Fruit fly (Drosophila melanogaster) whole organism, embryonic: Measurements from ENCODE around the gene CG13801.

Experiments
- Atf6 ChIP-seq: fragments of 200-800 bp; sonication (Bioruptor generic); IDR thresholded peaks from 2 replicates; pipeline ENCODE4 v1.3.6; 2022; ENCODE audit warnings: missing biosample characterization, missing genetic modification characterization
- C15 ChIP-seq: fragments of 200-800 bp; sonication (Bioruptor generic); IDR thresholded peaks from 3 replicates; pipeline ENCODE4 v1.3.6; 2022; ENCODE audit warnings: missing biosample characterization, missing genetic modification characterization
- CG11723 ChIP-seq: fragments of 200-800 bp; sonication (Bioruptor generic); optimal IDR thresholded peaks from 2 replicates; lab custom pipeline; 2017; ENCODE audit warnings: missing biosample characterization, mild to moderate bottlenecking, missing genetic modification characterization
- CG12659 ChIP-seq: fragments of 200-800 bp; sonication (Bioruptor generic); optimal IDR thresholded peaks from 3 replicates; lab custom pipeline; 2017; ENCODE audit warnings: mild to moderate bottlenecking, missing biosample characterization, missing genetic modification reagents, missing genetic modification characterization
- CG13287 ChIP-seq: fragments of 200-800 bp; sonication (Bioruptor generic); IDR thresholded peaks from 2 replicates; pipeline ENCODE4 v1.3.6; 2022; ENCODE audit warnings: missing biosample characterization, missing genetic modification characterization; ENCODE audit not compliant: partially characterized antibody
- CG15269 ChIP-seq: fragments of 200-800 bp; sonication (Bioruptor generic); optimal IDR thresholded peaks from 2 replicates; lab custom pipeline; 2018; ENCODE audit warnings: missing biosample characterization, mild to moderate bottlenecking, missing genetic modification characterization, moderate library complexity
- CG15514 ChIP-seq: fragments of 200-800 bp; sonication (Bioruptor generic); optimal IDR thresholded peaks from 3 replicates; lab custom pipeline; 2017; ENCODE audit warnings: missing biosample characterization, missing genetic modification characterization, mild to moderate bottlenecking, moderate library complexity, missing genetic modification reagents
- CG16779 ChIP-seq: fragments of 200-800 bp; sonication (Bioruptor generic); IDR thresholded peaks from 2 replicates; pipeline ENCODE4 v1.3.6; 2022; ENCODE audit warnings: missing biosample characterization, missing genetic modification characterization
- CG17568 ChIP-seq: fragments of 200-800 bp; sonication (Bioruptor generic); optimal IDR thresholded peaks from 2 replicates; lab custom pipeline; 2018; ENCODE audit warnings: missing biosample characterization, mild to moderate bottlenecking, missing genetic modification characterization, moderate library complexity
- CG2129 ChIP-seq: fragments of 200-800 bp; sonication (Bioruptor generic); IDR thresholded peaks from 2 replicates; pipeline ENCODE4 v1.3.6; 2022; ENCODE audit warnings: missing biosample characterization, missing genetic modification characterization; ENCODE audit not compliant: partially characterized antibody
- CG2199 ChIP-seq: fragments of 200-800 bp; sonication (Bioruptor generic); IDR thresholded peaks from 3 replicates; pipeline ENCODE4 v1.3.6; 2022; ENCODE audit warnings: missing biosample characterization, missing genetic modification characterization
- CG2712 ChIP-seq: fragments of 200-800 bp; optimal IDR thresholded peaks from 3 replicates; lab custom pipeline; 2019; ENCODE audit warnings: missing biosample characterization, mild to moderate bottlenecking, missing genetic modification characterization, moderate library complexity
- CG3065 ChIP-seq: fragments of 200-800 bp; sonication (Bioruptor generic); optimal IDR thresholded peaks from 2 replicates; lab custom pipeline; 2016; ENCODE audit warnings: missing biosample characterization, missing genetic modification characterization
- CG31441 ChIP-seq: fragments of 200-800 bp; sonication (Bioruptor generic); IDR thresholded peaks from 2 replicates; pipeline ENCODE4 v1.3.6; 2022; ENCODE audit warnings: missing biosample characterization, missing genetic modification characterization
- CG6654 ChIP-seq: fragments of 200-800 bp; sonication (Bioruptor generic); optimal IDR thresholded peaks from 2 replicates; lab custom pipeline; 2017; ENCODE audit warnings: missing biosample characterization, mild to moderate bottlenecking, missing genetic modification characterization
- CG7839 ChIP-seq: fragments of 200-800 bp; sonication (Bioruptor generic); optimal IDR thresholded peaks from 3 replicates; lab custom pipeline; 2018; ENCODE audit warnings: missing biosample characterization, mild to moderate bottlenecking, missing genetic modification characterization, moderate library complexity
- CG8089 ChIP-seq: fragments of 200-800 bp; sonication (Bioruptor generic); optimal IDR thresholded peaks from 3 replicates; lab custom pipeline; 2016; ENCODE audit warnings: missing biosample characterization, missing genetic modification characterization
- Chrac-16 ChIP-seq: fragments of 200-800 bp; sonication (Bioruptor generic); optimal IDR thresholded peaks from 3 replicates; lab custom pipeline; 2016; ENCODE audit warnings: missing biosample characterization, missing genetic modification characterization
- E2f1 ChIP-seq: fragments of 200-800 bp; sonication (Bioruptor generic); IDR thresholded peaks from 2 replicates; pipeline ENCODE4 v1.3.6; 2022; ENCODE audit warnings: missing biosample characterization, missing genetic modification characterization
- Eip74EF ChIP-seq, 2 experiments: fragments of 200-800 bp in 1 of 2; fragments of >200 bp in 1 of 2; sonication (Bioruptor generic) in 1 of 2; optimal IDR thresholded peaks; 2 replicates each; lab custom pipeline; 2017 to 2019; ENCODE audit warnings: missing biosample characterization in 2 of 2, missing genetic modification characterization in 2 of 2, mild to moderate bottlenecking in 1 of 2, moderate library complexity in 1 of 2
- Hr78 ChIP-seq, 2 experiments: fragments of 200-800 bp in 1 of 2; fragments of >200 bp in 1 of 2; sonication (Bioruptor generic) in 1 of 2; optimal IDR thresholded peaks; 2 replicates each; lab custom pipeline; 2017 to 2019; ENCODE audit warnings: missing biosample characterization in 2 of 2, missing genetic modification characterization in 2 of 2, mild to moderate bottlenecking in 1 of 2, moderate library complexity in 1 of 2
- Max ChIP-seq: fragments of 200-800 bp; sonication (Bioruptor generic); optimal IDR thresholded peaks from 2 replicates; lab custom pipeline; 2016; ENCODE audit warnings: missing biosample characterization, mild to moderate bottlenecking, missing genetic modification characterization
- Med ChIP-seq: fragments of 200-800 bp; sonication (Bioruptor generic); peaks from one replicate; lab custom pipeline; 2016; ENCODE audit warnings: missing biosample characterization, missing genetic modification characterization, mild to moderate bottlenecking, inconsistent platforms, moderate library complexity
- PHDP ChIP-seq: fragments of 200-800 bp; sonication (Bioruptor generic); optimal IDR thresholded peaks from 3 replicates; lab custom pipeline; 2018; ENCODE audit warnings: missing biosample characterization, mild to moderate bottlenecking, missing genetic modification characterization, moderate library complexity
- Pdp1 ChIP-seq, 2 experiments: fragments of 200-800 bp; sonication (Bioruptor generic); optimal IDR thresholded peaks; 3 replicates each; lab custom pipeline; 2016; ENCODE audit warnings: missing biosample characterization in 2 of 2, missing genetic modification characterization in 2 of 2, mild to moderate bottlenecking in 1 of 2, moderate library complexity in 1 of 2
- Sry-β ChIP-seq: fragments of 200-800 bp; sonication (Bioruptor generic); optimal IDR thresholded peaks from 2 replicates; lab custom pipeline; 2018; ENCODE audit warnings: missing biosample characterization, mild to moderate bottlenecking, missing genetic modification characterization, moderate library complexity
- abd-A ChIP-seq: fragments of 200-800 bp; sonication (Bioruptor generic); optimal IDR thresholded peaks from 3 replicates; lab custom pipeline; 2019; ENCODE audit warnings: missing biosample characterization, mild to moderate bottlenecking, missing genetic modification characterization, moderate library complexity
- ac ChIP-seq: fragments of 200-800 bp; sonication (Bioruptor generic); optimal IDR thresholded peaks from 3 replicates; lab custom pipeline; 2017; ENCODE audit warnings: missing biosample characterization, mild to moderate bottlenecking, missing genetic modification characterization
- aop ChIP-seq: fragments of 200-800 bp; sonication (Bioruptor generic); IDR thresholded peaks from 2 replicates; pipeline ENCODE4 v1.3.6; 2022; ENCODE audit warnings: missing biosample characterization, missing genetic modification characterization
- bcd ChIP-seq: fragments of 200-800 bp; sonication (Bioruptor generic); optimal IDR thresholded peaks from 2 replicates; lab custom pipeline; 2017; ENCODE audit warnings: missing biosample characterization, mild to moderate bottlenecking, missing genetic modification characterization
- chinmo ChIP-seq: fragments of 200-800 bp; sonication (Bioruptor generic); IDR thresholded peaks from 4 replicates; pipeline ENCODE4 v1.3.6; 2022; ENCODE audit warnings: missing biosample characterization, missing genetic modification characterization; ENCODE audit not compliant: partially characterized antibody
- corto ChIP-seq: fragments of 200-800 bp; sonication (Bioruptor generic); optimal IDR thresholded peaks from 2 replicates; lab custom pipeline; 2016; ENCODE audit warnings: missing biosample characterization, mild to moderate bottlenecking, missing genetic modification characterization, moderate library complexity
- fd3F ChIP-seq: fragments of 200-800 bp; sonication (Bioruptor generic); optimal IDR thresholded peaks from 2 replicates; lab custom pipeline; 2018; ENCODE audit warnings: missing biosample characterization, mild to moderate bottlenecking, missing genetic modification characterization, moderate library complexity
- gcm ChIP-seq: fragments of 200-800 bp; sonication (Bioruptor generic); optimal IDR thresholded peaks from 2 replicates; lab custom pipeline; 2019; ENCODE audit warnings: missing biosample characterization, mild to moderate bottlenecking, missing genetic modification characterization, moderate library complexity
- gem ChIP-seq: fragments of 200-800 bp; sonication (Bioruptor generic); optimal IDR thresholded peaks from 2 replicates; lab custom pipeline; 2019; ENCODE audit warnings: missing biosample characterization, mild to moderate bottlenecking, missing genetic modification characterization, moderate library complexity
- h ChIP-seq: fragments of >200 bp; optimal IDR thresholded peaks from 2 replicates; lab custom pipeline; 2017
- hth ChIP-seq: fragments of >200 bp; optimal IDR thresholded peaks from 2 replicates; lab custom pipeline; 2017; ENCODE audit warnings: inconsistent platforms
- jing ChIP-seq: fragments of 200-800 bp; sonication (Bioruptor generic); optimal IDR thresholded peaks from 2 replicates; lab custom pipeline; 2018; ENCODE audit warnings: missing biosample characterization, mild to moderate bottlenecking, missing genetic modification characterization
- lab ChIP-seq: fragments of 200-800 bp; sonication (Bioruptor generic); optimal IDR thresholded peaks from 3 replicates; lab custom pipeline; 2017; ENCODE audit warnings: missing biosample characterization, missing genetic modification characterization, mild to moderate bottlenecking, moderate library complexity, missing genetic modification reagents
- lbe ChIP-seq: fragments of 200-800 bp; sonication (Bioruptor generic); optimal IDR thresholded peaks from 2 replicates; lab custom pipeline; 2016; ENCODE audit warnings: missing biosample characterization, mild to moderate bottlenecking, missing genetic modification characterization
- mld ChIP-seq: fragments of 200-800 bp; sonication (Bioruptor generic); IDR thresholded peaks from 3 replicates; pipeline ENCODE4 v1.3.6; 2022; ENCODE audit warnings: missing biosample characterization, missing genetic modification characterization; ENCODE audit not compliant: partially characterized antibody
- nerfin-1 ChIP-seq: fragments of 200-800 bp; sonication (Bioruptor generic); optimal IDR thresholded peaks from 3 replicates; lab custom pipeline; 2019; ENCODE audit warnings: missing biosample characterization, mild to moderate bottlenecking, missing genetic modification characterization, moderate library complexity
- nerfin-2 ChIP-seq: fragments of 200-800 bp; sonication (Bioruptor generic); IDR thresholded peaks from 2 replicates; pipeline ENCODE4 v1.3.6; 2022; ENCODE audit warnings: missing biosample characterization, missing genetic modification characterization; ENCODE audit not compliant: partially characterized antibody
- nom ChIP-seq: fragments of 200-800 bp; sonication (Bioruptor generic); optimal IDR thresholded peaks from 2 replicates; lab custom pipeline; 2017; ENCODE audit warnings: missing biosample characterization, missing genetic modification characterization, mild to moderate bottlenecking, moderate library complexity, missing genetic modification reagents
- pho ChIP-seq: fragments of 200-800 bp; sonication (Bioruptor generic); optimal IDR thresholded peaks from 2 replicates; lab custom pipeline; 2016; ENCODE audit warnings: missing biosample characterization, missing genetic modification characterization
- sd ChIP-seq: fragments of 200-800 bp; sonication (Bioruptor generic); optimal IDR thresholded peaks from 3 replicates; lab custom pipeline; 2018; ENCODE audit warnings: missing biosample characterization, mild to moderate bottlenecking, missing genetic modification characterization, moderate library complexity
- sens ChIP-seq: fragments of 200-800 bp; sonication (Bioruptor generic); peaks from one replicate; lab custom pipeline; 2016; ENCODE audit warnings: missing biosample characterization, missing genetic modification characterization
- sqz ChIP-seq: fragments of 200-800 bp; sonication (Bioruptor generic); optimal IDR thresholded peaks from 3 replicates; lab custom pipeline; 2018; ENCODE audit warnings: missing biosample characterization, mild to moderate bottlenecking, missing genetic modification characterization
- stc ChIP-seq: fragments of 200-800 bp; sonication (Bioruptor generic); IDR thresholded peaks from 2 replicates; pipeline ENCODE4 v1.3.6; 2022; ENCODE audit warnings: missing biosample characterization, missing genetic modification characterization

CG13801 gene

dm6 chr3L:2387816-2388215 lies 27.5 kb downstream of the CG13801 start (continued):
- peak; percentile 18 for TF ChIP-seq CG2712
- TF ChIP-seq CG2129 = no peak
- peak; percentile 26 for TF ChIP-seq ac (GFP tag; lab: Kevin White, UChicago)
- peak; percentile 15 for TF ChIP-seq PHDP (tag; lab: Kevin White, UChicago)
- 0 out of 2 replicates have a peak, but pooled peaks have one; percentile 38 for TF ChIP-seq CG31441 (GFP tag; lab: Robert Waterston, UW)
- peak; percentile 54 for TF ChIP-seq CG17568
- TF ChIP-seq CG12659 (GFP tag; lab: Kevin White, UChicago) = no peak
- TF ChIP-seq CG8089 (GFP tag; lab: Kevin White, UChicago) = no peak
- TF ChIP-seq gcm = peak; percentile 30
- peak; percentile 38 for TF ChIP-seq lbe (GFP tag; lab: Kevin White, UChicago)
- TF ChIP-seq nerfin-2 = no peak
- no peak for TF ChIP-seq Sry-β (GFP tag; lab: Kevin White, UChicago)
- peak; percentile 16 for TF ChIP-seq Max (GFP tag; lab: Kevin White, UChicago)
- peak; percentile 23 for TF ChIP-seq nom
- TF ChIP-seq Eip74EF (GFP tag; optimal IDR thresholded peaks at IDR 0.05; lab: Kevin White, UChicago) = peak in 1 of 2 experiments; percentile 9
- no peak for TF ChIP-seq C15 (GFP tag; lab: Robert Waterston, UW)
- no peak for TF ChIP-seq aop (GFP tag; lab: Robert Waterston, UW)
- peak; percentile 42; the same call in 1 of the 2 replicates for TF ChIP-seq CG13287 (GFP tag; lab: Robert Waterston, UW)
- no peak for TF ChIP-seq mld (GFP tag; lab: Robert Waterston, UW)
- TF ChIP-seq gem (tag; lab: Kevin White, UChicago) = peak; percentile 2
- TF ChIP-seq CG11723 (GFP tag; lab: Kevin White, UChicago) = no peak
- peak; percentile 74; the same call in 2 of the 4 replicates for TF ChIP-seq chinmo (GFP tag; lab: Robert Waterston, UW)
- peak; percentile 14; the same call in 1 of the 2 replicates for TF ChIP-seq stc (GFP tag; lab: Robert Waterston, UW)
- TF ChIP-seq nerfin-1 = peak; percentile 92
- peak; percentile 15 for TF ChIP-seq CG7839
- peak; percentile 8 for TF ChIP-seq CG15514 (GFP tag; lab: Kevin White, UChicago)
- TF ChIP-seq Atf6 = peak; percentile 47; the same call in 1 of the 2 replicates
- peak; percentile 11 for TF ChIP-seq CG15269 (tag; lab: Kevin White, UChicago)
- no peak for TF ChIP-seq corto (GFP tag; lab: Kevin White, UChicago)
- peak; percentile 25 for TF ChIP-seq lab (GFP tag; lab: Kevin White, UChicago)
- TF ChIP-seq, all 482 proteins: peak for 47

- TF ChIP-seq sqz (GFP tag; lab: Kevin White, UChicago) (peak; percentile 18), CG16779 (GFP tag; lab: Robert Waterston, UW) (no peak), Pdp1 (GFP tag; optimal IDR thresholded peaks at IDR 0.05; lab: Kevin White, UChicago) (peak in 1 of 2 experiments; percentile 5), pho (no peak), gcm (peak; percentile 18), E2f1 (GFP tag; lab: Robert Waterston, UW) (no peak), sd (peak; percentile 10), fd3F (GFP tag; lab: Kevin White, UChicago) (no peak), hth (lab: Kevin White, UChicago) (no peak), sens (GFP tag; lab: Kevin White, UChicago) (peak; percentile 59), Hr78 (GFP tag; optimal IDR thresholded peaks at IDR 0.05; lab: Kevin White, UChicago) (peak in 1 of 2 experiments; percentile 88), abd-A (tag; lab: Kevin White, UChicago) (peak; percentile 57), CG3065 (GFP tag; lab: Kevin White, UChicago) (no peak), CG2199 (GFP tag; lab: Robert Waterston, UW) (peak; percentile 72; the same call in 1 of the 3 replicates), Med (GFP tag; lab: Kevin White, UChicago) (peak; percentile 50), jing (GFP tag; lab: Kevin White, UChicago) (no peak), CG6654 (no peak), h (lab: Kevin White, UChicago) (no peak), bcd (no peak), Chrac-16 (no peak)
These were observed 28.4 kb downstream of the CG13801 start, which contains the start of gene Mzt1 for dm6 chr3L:2388683-2389315. Gene Mzt1, plus strand, starts transcription at chr3L:2389265.
